Worm (Caenorhabditis elegans) whole organism, mixed stage, embryonic: ENCODE measurements around the gene K07H8.5.

Experiments
- M03D4.4 ChIP-seq: sonication (generic microtip); optimal IDR thresholded peaks from 2 replicates; lab custom pipeline; 2017; ENCODE audit warnings: mild to moderate bottlenecking, missing genetic modification characterization, missing compliant biosample characterization
- bed-3 ChIP-seq: fragments of 200-800 bp; sonication (Bioruptor generic); optimal IDR thresholded peaks from 3 replicates; lab custom pipeline; 2018; ENCODE audit warnings: mild to moderate bottlenecking, missing genetic modification characterization, moderate library complexity, missing compliant biosample characterization
- blmp-1 ChIP-seq: fragments of 150-350 bp; optimal IDR thresholded peaks from 2 replicates; lab custom pipeline; 2014; ENCODE audit warnings: missing biosample characterization, missing genetic modification characterization
- ceh-39 ChIP-seq: fragments of 150-350 bp; optimal IDR thresholded peaks from 2 replicates; lab custom pipeline; 2014; ENCODE audit warnings: missing biosample characterization, missing genetic modification characterization
- ceh-43 ChIP-seq: fragments of 200-800 bp; sonication (Bioruptor generic); optimal IDR thresholded peaks from 2 replicates; lab custom pipeline; 2018; ENCODE audit warnings: mild to moderate bottlenecking, missing genetic modification characterization, moderate library complexity, missing compliant biosample characterization
- ceh-83 ChIP-seq: fragments of 200-800 bp; sonication (Bioruptor generic); optimal IDR thresholded peaks from 2 replicates; lab custom pipeline; 2018; ENCODE audit warnings: mild to moderate bottlenecking, missing genetic modification characterization, missing compliant biosample characterization
- ces-1 ChIP-seq: fragments of 150-350 bp; optimal IDR thresholded peaks from 2 replicates; lab custom pipeline; 2014; ENCODE audit warnings: missing biosample characterization, missing genetic modification reagents, missing genetic modification characterization
- drap-1 ChIP-seq: fragments of 200-800 bp; sonication (Bioruptor generic); optimal IDR thresholded peaks from 3 replicates; lab custom pipeline; 2018; ENCODE audit warnings: mild to moderate bottlenecking, missing genetic modification characterization, missing compliant biosample characterization
- elt-1 ChIP-seq: sonication (generic microtip); optimal IDR thresholded peaks from 2 replicates; lab custom pipeline; 2017; ENCODE audit warnings: missing genetic modification characterization, mild to moderate bottlenecking, missing compliant biosample characterization, antibody characterized with exemption, moderate library complexity, borderline replicate concordance; ENCODE audit not compliant: insufficient read depth
- elt-3 ChIP-seq: fragments of 150-350 bp; optimal IDR thresholded peaks from 2 replicates; lab custom pipeline; 2014; ENCODE audit warnings: missing biosample characterization, missing genetic modification characterization
- flh-1 ChIP-seq: fragments of 200-800 bp; sonication (Bioruptor generic); optimal IDR thresholded peaks from 2 replicates; lab custom pipeline; 2018; ENCODE audit warnings: mild to moderate bottlenecking, missing genetic modification characterization, moderate library complexity, missing compliant biosample characterization
- hlh-1 ChIP-seq: fragments of 150-350 bp; optimal IDR thresholded peaks from 2 replicates; lab custom pipeline; 2014; ENCODE audit warnings: missing biosample characterization, missing genetic modification reagents, missing genetic modification characterization
- lin-13 ChIP-seq: fragments of 150-350 bp; optimal IDR thresholded peaks from 2 replicates; lab custom pipeline; 2014; ENCODE audit warnings: missing biosample characterization, missing genetic modification characterization
- lin-32 ChIP-seq: fragments of 200-800 bp; sonication (Bioruptor generic); optimal IDR thresholded peaks from 2 replicates; lab custom pipeline; 2018; ENCODE audit warnings: mild to moderate bottlenecking, missing genetic modification characterization, missing compliant biosample characterization
- lsy-2 ChIP-seq: fragments of 150-350 bp; optimal IDR thresholded peaks from 2 replicates; lab custom pipeline; 2014; ENCODE audit warnings: missing biosample characterization, missing genetic modification characterization
- mep-1 ChIP-seq: fragments of 150-350 bp; optimal IDR thresholded peaks from 2 replicates; lab custom pipeline; 2017; ENCODE audit warnings: missing biosample characterization, missing genetic modification reagents, missing genetic modification characterization, inconsistent platforms
- mls-2 ChIP-seq: sonication (generic microtip); optimal IDR thresholded peaks from 2 replicates; lab custom pipeline; 2016; ENCODE audit warnings: mild to moderate bottlenecking, missing genetic modification characterization, moderate library complexity, missing compliant biosample characterization
- nhr-12 ChIP-seq: fragments of 150-350 bp; optimal IDR thresholded peaks from 2 replicates; lab custom pipeline; 2014; ENCODE audit warnings: missing biosample characterization, missing genetic modification characterization
- nhr-2 ChIP-seq: fragments of 150-350 bp; optimal IDR thresholded peaks from 2 replicates; lab custom pipeline; 2014; ENCODE audit warnings: missing biosample characterization, missing genetic modification characterization
- nhr-237 ChIP-seq: fragments of 150-350 bp; optimal IDR thresholded peaks from 2 replicates; lab custom pipeline; 2014; ENCODE audit warnings: missing biosample characterization, missing genetic modification characterization
- nhr-28 ChIP-seq: fragments of 150-350 bp; optimal IDR thresholded peaks from 2 replicates; lab custom pipeline; 2014; ENCODE audit warnings: missing biosample characterization, missing genetic modification characterization
- nhr-76 ChIP-seq: sonication (generic microtip); optimal IDR thresholded peaks from 2 replicates; lab custom pipeline; 2017; ENCODE audit warnings: missing biosample characterization, missing genetic modification characterization
- sem-2 ChIP-seq: fragments of 200-800 bp; sonication (Bioruptor generic); optimal IDR thresholded peaks from 2 replicates; lab custom pipeline; 2018; ENCODE audit warnings: mild to moderate bottlenecking, missing genetic modification characterization, missing compliant biosample characterization
- snpc-4 ChIP-seq: fragments of 150-350 bp; optimal IDR thresholded peaks from 2 replicates; lab custom pipeline; 2014; ENCODE audit warnings: missing biosample characterization, missing genetic modification characterization
- sptf-1 ChIP-seq: sonication (generic microtip); optimal IDR thresholded peaks from 2 replicates; lab custom pipeline; 2017; ENCODE audit warnings: mild to moderate bottlenecking, missing genetic modification characterization, moderate library complexity, missing compliant biosample characterization
- tbx-8 ChIP-seq: fragments of 200-800 bp; sonication (Bioruptor generic); optimal IDR thresholded peaks from 2 replicates; lab custom pipeline; 2018; ENCODE audit warnings: mild to moderate bottlenecking, missing genetic modification characterization, moderate library complexity, missing compliant biosample characterization
- unc-120 ChIP-seq: sonication (generic microtip); optimal IDR thresholded peaks from 2 replicates; lab custom pipeline; 2017; ENCODE audit warnings: missing genetic modification characterization, missing compliant biosample characterization; ENCODE audit not compliant: poor library complexity, severe bottlenecking
- unc-62 ChIP-seq: fragments of 150-350 bp; optimal IDR thresholded peaks from 2 replicates; lab custom pipeline; 2014; ENCODE audit warnings: missing biosample characterization, missing genetic modification reagents, missing genetic modification characterization
- zip-8 ChIP-seq: fragments of 150-350 bp; optimal IDR thresholded peaks from 2 replicates; lab custom pipeline; 2014; ENCODE audit warnings: missing biosample characterization, missing genetic modification characterization

K07H8.5 gene

ce11 chrIV:8252856-8253255 is 15.3 kb upstream of the K07H8.5 start (continued):
- peak; percentile 49 for TF ChIP-seq nhr-76 (tag; lab: Kevin White, UChicago)
- peak; percentile 5 for TF ChIP-seq nhr-12
- TF ChIP-seq zip-8 (tag; lab: Kevin White, UChicago) = no peak
- TF ChIP-seq ceh-83 = peak; percentile 99
- peak; percentile 2 for TF ChIP-seq ces-1 (GFP tag; lab: Kevin White, UChicago)
- TF ChIP-seq blmp-1 = peak; percentile 5
- peak; percentile 80 for TF ChIP-seq nhr-28 (tag; lab: Kevin White, UChicago)
- TF ChIP-seq elt-3 (tag; lab: Kevin White, UChicago) = peak; percentile 77
- TF ChIP-seq lin-13 (tag; lab: Kevin White, UChicago) = peak; percentile 30
- no peak for TF ChIP-seq nhr-2

DNA sequence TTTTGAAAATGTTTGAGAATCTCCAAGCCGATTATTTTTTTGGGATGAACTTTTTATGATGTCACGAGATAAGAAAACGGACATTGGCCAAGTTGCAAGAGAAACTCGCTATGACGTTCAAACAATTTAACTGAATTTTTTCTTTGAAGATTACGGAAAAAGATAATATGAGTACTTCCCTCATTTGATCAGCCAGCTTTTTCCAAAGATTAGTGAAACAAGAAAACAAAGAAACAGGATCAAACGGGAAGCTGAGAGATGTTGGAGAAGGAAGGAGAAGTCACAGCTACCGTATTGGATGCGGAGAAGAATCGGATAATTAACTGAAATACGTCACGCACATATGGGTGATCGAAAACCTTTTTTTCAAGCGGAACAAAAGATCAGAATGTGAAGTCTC is 13.9 kb upstream of the K07H8.5 start:
- no peak for TF ChIP-seq elt-3 (tag; lab: Kevin White, UChicago)
- no peak for TF ChIP-seq ceh-39 (tag; lab: Kevin White, UChicago)
- no peak for TF ChIP-seq unc-62
- TF ChIP-seq elt-1 (tag; lab: Kevin White, UChicago) = peak; percentile 16
- TF ChIP-seq flh-1 = no peak
- no peak for TF ChIP-seq lsy-2 (tag; lab: Kevin White, UChicago)
- TF ChIP-seq lin-13 (tag; lab: Kevin White, UChicago) = no peak
- TF ChIP-seq M03D4.4 = no peak

ce11 chrIV:8255221-8255620 is 12.9 kb upstream of the K07H8.5 start:
- TF ChIP-seq ceh-83 = no peak
- peak; percentile 56 for TF ChIP-seq elt-1 (tag; lab: Kevin White, UChicago)
- no peak for TF ChIP-seq nhr-12
- no peak for TF ChIP-seq elt-3 (tag; lab: Kevin White, UChicago)
- TF ChIP-seq, all 35 proteins: peak for 1

DNA sequence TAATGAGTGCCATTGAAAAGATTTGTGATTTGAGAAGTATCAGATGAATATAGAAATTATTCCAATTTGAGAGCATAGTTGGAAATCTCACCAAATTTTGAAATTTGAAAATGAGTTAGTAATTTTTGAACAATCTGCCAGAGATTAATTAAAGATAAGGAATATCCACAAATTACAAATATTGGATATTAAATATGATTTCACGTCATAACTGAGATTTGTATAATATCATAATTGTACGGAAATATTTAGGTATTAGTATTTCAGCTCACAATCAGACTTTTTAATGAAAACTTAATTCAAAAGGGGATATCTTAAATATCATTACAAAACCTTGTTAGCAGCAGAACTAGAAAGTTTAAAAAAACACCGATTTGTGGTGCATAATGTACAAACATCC is 8.2 kb upstream of the K07H8.5 start, which contains the start of gene K07H8.7:
K07H8.7 (minus strand) TSS at position 101 of the 400 bp plus-strand sequence.
- no peak for TF ChIP-seq nhr-237 (tag; lab: Kevin White, UChicago)
- no peak for TF ChIP-seq lin-32 (GFP tag; lab: Kevin White, UChicago)
- no peak for TF ChIP-seq unc-62
- TF ChIP-seq elt-3 (tag; lab: Kevin White, UChicago) = no peak
- TF ChIP-seq hlh-1 = no peak
- no peak for TF ChIP-seq nhr-76 (tag; lab: Kevin White, UChicago)
- no peak for TF ChIP-seq ceh-43 (GFP tag; lab: Kevin White, UChicago)
- TF ChIP-seq nhr-28 (tag; lab: Kevin White, UChicago) = no peak
- TF ChIP-seq lin-13 (tag; lab: Kevin White, UChicago) = no peak
- no peak for TF ChIP-seq blmp-1

DNA sequence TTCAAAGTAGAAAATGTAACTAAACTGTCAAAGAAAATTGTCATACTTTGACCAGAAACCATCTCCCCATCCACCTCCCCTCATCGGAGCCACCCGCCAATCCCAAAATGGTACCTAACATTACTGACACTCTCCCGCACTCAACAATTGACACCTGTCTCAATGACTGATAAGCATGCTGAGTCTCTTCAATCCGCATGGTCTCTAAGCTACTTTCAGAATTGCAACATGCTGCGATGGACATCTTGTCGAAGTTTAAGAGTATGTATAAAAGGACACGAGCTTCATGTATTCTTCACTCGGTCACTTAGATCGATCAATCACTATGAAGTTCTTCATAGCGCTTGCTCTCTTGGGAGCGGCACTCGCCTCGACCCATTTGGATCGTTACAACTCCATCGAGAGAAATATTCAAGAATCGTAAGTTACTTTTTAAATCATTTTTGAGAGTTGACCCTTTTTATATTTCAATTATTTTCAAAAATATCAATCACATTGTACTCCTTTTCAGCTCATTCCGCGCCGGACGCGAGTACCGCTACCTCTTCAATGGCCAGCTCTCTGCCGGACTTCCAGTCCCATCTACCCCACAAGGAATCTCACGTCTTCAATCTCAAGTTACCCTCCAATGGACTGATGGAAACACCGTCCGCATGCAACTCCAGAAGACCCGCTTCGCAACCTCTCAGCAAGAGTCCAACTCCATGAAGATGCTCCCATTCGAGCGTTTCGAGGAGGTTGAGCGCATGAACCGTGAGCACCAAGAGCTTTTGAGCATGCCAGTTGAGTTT is 7.1 kb upstream of the K07H8.5 start, which contains the start of gene vit-6:
vit-6 (plus strand) TSS at position 310 of the 791 bp plus-strand sequence.
- TF ChIP-seq snpc-4 (tag; lab: Kevin White, UChicago) (no peak), tbx-8 (GFP tag; lab: Kevin White, UChicago) (no peak), nhr-237 (tag; lab: Kevin White, UChicago) (no peak), unc-62 (no peak), M03D4.4 (no peak), sptf-1 (tag; lab: Kevin White, UChicago) (no peak), mls-2 (tag; lab: Kevin White, UChicago) (no peak), drap-1 (GFP tag; lab: Kevin White, UChicago) (no peak), bed-3 (no peak), sem-2 (no peak), elt-3 (tag; lab: Kevin White, UChicago) (no peak), lsy-2 (tag; lab: Kevin White, UChicago) (no peak), unc-120 (tag; lab: Kevin White, UChicago) (no peak), elt-1 (tag; lab: Kevin White, UChicago) (no peak), flh-1 (no peak), mep-1 (no peak)
